Fruit fly (Drosophila melanogaster): Measurements from ENCODE around the gene Tsp29Fa.

Gene Tsp29Fa

DNA sequence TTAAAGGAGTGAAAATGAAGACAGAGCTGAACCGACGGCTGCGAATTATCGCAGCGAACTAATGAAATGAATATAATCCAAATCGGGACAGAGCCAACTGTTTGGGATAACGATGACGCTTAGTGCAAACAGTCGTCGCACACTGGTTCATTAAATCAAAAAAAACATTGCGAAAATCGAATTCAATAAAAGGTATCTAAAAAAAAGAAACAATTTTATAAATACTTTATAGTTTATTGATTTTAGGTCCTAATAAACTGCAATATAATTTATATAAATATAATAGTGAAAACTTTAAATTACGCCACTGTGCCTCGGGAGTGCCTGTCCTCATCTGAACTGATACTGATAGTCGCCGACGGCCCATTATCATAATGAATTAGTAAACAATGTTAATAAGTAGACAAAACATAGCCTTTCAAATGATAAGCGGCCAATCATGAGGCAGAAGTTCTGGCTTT lies 25.3 kb downstream of the Tsp29Fa start, which contains the start of gene CG31886:
CG31886 (minus strand) TSS at position 51 of the 461 bp plus-strand sequence.
- no peak for TF ChIP-seq Hr83 (GFP tag; optimal IDR thresholded peaks at IDR 0.05; ENCODE audit: poor library complexity, severe bottlenecking)
- no peak for TF ChIP-seq CrebA (GFP tag; optimal IDR thresholded peaks at IDR 0.05; ENCODE audit: borderline replicate concordance)
- no peak for TF ChIP-seq Myc (optimal IDR thresholded peaks at IDR 0.05)
- TF ChIP-seq psq (GFP tag; optimal IDR thresholded peaks at IDR 0.05): no peak
- TF ChIP-seq Sp1 (GFP tag; optimal IDR thresholded peaks at IDR 0.05): no peak
- TF ChIP-seq Dif (GFP tag; optimal IDR thresholded peaks at IDR 0.05; ENCODE audit: partially characterized antibody): no peak
- TF ChIP-seq sv (GFP tag; optimal IDR thresholded peaks at IDR 0.05): no peak
- no peak for TF ChIP-seq Hnf4 (GFP tag; optimal IDR thresholded peaks at IDR 0.05)
- no peak for TF ChIP-seq dl (GFP tag; optimal IDR thresholded peaks at IDR 0.05; ENCODE audit: insufficient read depth in 1 of 2, partially characterized antibody in 2 of 2)
- no peak for TF ChIP-seq br (GFP tag; optimal IDR thresholded peaks at IDR 0.05)
- no peak for TF ChIP-seq h (GFP tag; optimal IDR thresholded peaks at IDR 0.05)
- no peak for TF ChIP-seq Hr78 (GFP tag; optimal IDR thresholded peaks at IDR 0.05)
- no peak for TF ChIP-seq CG32264 (GFP tag; optimal IDR thresholded peaks at IDR 0.05)
- no peak for TF ChIP-seq Mio (GFP tag; optimal IDR thresholded peaks at IDR 0.05)
- TF ChIP-seq Jra (GFP tag; optimal IDR thresholded peaks at IDR 0.05): no peak
- TF ChIP-seq fru (GFP tag; optimal IDR thresholded peaks at IDR 0.05): no peak
- TF ChIP-seq woc (GFP tag; optimal IDR thresholded peaks at IDR 0.05): no peak

DNA sequence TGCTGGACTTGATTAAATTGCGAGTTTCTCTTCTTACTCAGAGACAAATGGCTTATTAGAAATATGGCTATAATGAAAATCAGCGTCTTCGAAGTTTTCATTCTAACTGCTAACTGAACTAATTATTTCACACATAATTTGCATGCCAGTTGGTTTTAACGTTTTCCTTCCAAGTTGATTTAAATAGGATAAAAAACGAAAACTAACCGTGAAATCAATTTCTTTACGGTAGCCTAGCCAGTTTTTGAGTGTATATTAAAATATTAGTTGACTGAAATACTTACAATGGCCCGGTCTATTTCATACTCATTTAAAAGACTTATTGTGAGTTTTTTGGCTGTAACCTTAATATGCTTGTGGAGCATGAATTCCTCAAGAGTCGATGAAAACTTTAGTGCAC lies 28.5 kb downstream of the Tsp29Fa start, which contains the start of the genes CG9525 and CG32985:
CG9525 (minus strand) TSS at position 101 of the 400 bp plus-strand sequence.
CG32985 (plus strand) TSS at position 280 of the 400 bp plus-strand sequence.
- TF ChIP-seq Myc (optimal IDR thresholded peaks at IDR 0.05) (no peak), dl (GFP tag; optimal IDR thresholded peaks at IDR 0.05; ENCODE audit: insufficient read depth in 1 of 2, partially characterized antibody in 2 of 2) (no peak), Hnf4 (GFP tag; optimal IDR thresholded peaks at IDR 0.05) (no peak), Abd-B (GFP tag; optimal IDR thresholded peaks at IDR 0.05) (no peak), rgr (GFP tag; optimal IDR thresholded peaks at IDR 0.05) (no peak), N (GFP tag; optimal IDR thresholded peaks at IDR 0.05) (no peak), sv (GFP tag; optimal IDR thresholded peaks at IDR 0.05) (no peak), CrebA (GFP tag; optimal IDR thresholded peaks at IDR 0.05; ENCODE audit: borderline replicate concordance) (no peak), Mio (GFP tag; optimal IDR thresholded peaks at IDR 0.05) (no peak), pan (optimal IDR thresholded peaks at IDR 0.05) (no peak), GATAd (GFP tag; optimal IDR thresholded peaks at IDR 0.05) (no peak), lola (GFP tag; optimal IDR thresholded peaks at IDR 0.05) (no peak), dsf (GFP tag; optimal IDR thresholded peaks at IDR 0.05; ENCODE audit: borderline replicate concordance) (no peak), Hr78 (GFP tag; optimal IDR thresholded peaks at IDR 0.05) (no peak), dmrt93B (GFP tag; optimal IDR thresholded peaks at IDR 0.05) (no peak), HLH106 (tag; optimal IDR thresholded peaks at IDR 0.05) (no peak), Dif (GFP tag; optimal IDR thresholded peaks at IDR 0.05; ENCODE audit: partially characterized antibody) (no peak), jim (GFP tag; optimal IDR thresholded peaks at IDR 0.05) (no peak), OdsH (GFP tag; optimal IDR thresholded peaks at IDR 0.05) (no peak)

DNA sequence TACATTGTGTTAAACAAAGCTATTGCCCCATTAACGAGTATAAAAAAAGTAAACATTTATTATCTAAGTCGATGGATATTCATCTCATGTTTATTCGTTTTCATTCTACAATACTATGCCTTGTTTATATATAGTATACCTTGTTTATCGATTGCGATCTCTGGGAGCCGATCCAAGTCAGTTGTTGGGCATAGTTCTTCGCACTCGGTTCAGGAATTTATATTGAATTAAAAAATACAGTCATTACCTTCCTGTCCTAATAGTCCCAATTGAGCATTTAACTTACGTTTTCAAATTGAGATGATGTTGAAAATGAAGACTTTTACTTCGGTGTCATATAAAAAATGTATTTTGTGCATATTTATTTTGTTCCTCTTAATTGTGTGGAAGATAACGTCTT lies 30.9 kb downstream of the Tsp29Fa start, which contains the start of gene CG32984:
CG32984 (plus strand) TSS at position 301 of the 400 bp plus-strand sequence.
- no peak for TF ChIP-seq jim (GFP tag; optimal IDR thresholded peaks at IDR 0.05)
- TF ChIP-seq Jra (GFP tag; optimal IDR thresholded peaks at IDR 0.05): no peak
- TF ChIP-seq HLH106 (tag; optimal IDR thresholded peaks at IDR 0.05): no peak
- TF ChIP-seq br (GFP tag; optimal IDR thresholded peaks at IDR 0.05): no peak
- TF ChIP-seq foxo (GFP tag; optimal IDR thresholded peaks at IDR 0.05): no peak
- no peak for TF ChIP-seq Hnf4 (GFP tag; optimal IDR thresholded peaks at IDR 0.05)
- no peak for TF ChIP-seq dl (GFP tag; optimal IDR thresholded peaks at IDR 0.05; ENCODE audit: insufficient read depth in 1 of 2, partially characterized antibody in 2 of 2)

DNA sequence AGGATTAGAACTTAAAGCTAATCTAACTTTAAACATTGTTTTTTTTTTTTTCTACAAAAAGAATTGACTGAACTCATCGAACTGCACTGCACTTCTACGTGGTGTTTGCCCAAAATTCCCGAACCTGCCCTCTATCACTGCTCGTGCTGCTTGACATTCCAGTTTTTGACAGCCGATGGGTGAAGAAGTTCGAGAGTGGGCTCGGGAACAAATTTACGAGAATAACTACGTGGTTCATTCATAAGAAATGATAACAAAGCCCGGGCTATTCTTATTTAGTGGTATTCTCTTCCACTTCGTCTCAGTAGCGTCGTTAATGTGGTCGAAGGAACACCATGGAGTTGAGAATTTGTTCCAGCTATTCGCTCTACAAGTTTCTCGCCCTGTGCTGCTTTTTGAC lies 33.5 kb downstream of the Tsp29Fa start, which contains the start of gene CG18088:
CG18088 (plus strand) TSS at position 301 of the 400 bp plus-strand sequence.
- TF ChIP-seq jim (GFP tag; optimal IDR thresholded peaks at IDR 0.05) (no peak), lola (GFP tag; optimal IDR thresholded peaks at IDR 0.05) (no peak), dsf (GFP tag; optimal IDR thresholded peaks at IDR 0.05; ENCODE audit: borderline replicate concordance) (no peak), HLH106 (tag; optimal IDR thresholded peaks at IDR 0.05) (no peak), br (GFP tag; optimal IDR thresholded peaks at IDR 0.05) (no peak), rgr (GFP tag; optimal IDR thresholded peaks at IDR 0.05) (no peak), foxo (GFP tag; optimal IDR thresholded peaks at IDR 0.05) (no peak), dl (GFP tag; optimal IDR thresholded peaks at IDR 0.05; ENCODE audit: insufficient read depth in 1 of 2, partially characterized antibody in 2 of 2) (no peak), Rel (GFP tag; optimal IDR thresholded peaks at IDR 0.05) (no peak), Rel (tag; optimal IDR thresholded peaks at IDR 0.05) (no peak), h (GFP tag; optimal IDR thresholded peaks at IDR 0.05) (no peak), Hr78 (GFP tag; optimal IDR thresholded peaks at IDR 0.05) (no peak), Dfd (GFP tag; optimal IDR thresholded peaks at IDR 0.05) (no peak)
